Worm (Caenorhabditis elegans): ENCODE results near the gene nhr-231.

Gene nhr-231

ce11 chrV:18842468-18842867 lies 51.7 kb downstream of the nhr-231 start:
- TF ChIP-seq nhr-11 (tag; optimal IDR thresholded peaks at IDR 0.05) (no peak), mab-9 (GFP tag; IDR thresholded peaks at IDR 0.05) (no peak), ceh-82 (tag; optimal IDR thresholded peaks at IDR 0.05) (no peak), snu-23 (GFP tag; optimal IDR thresholded peaks at IDR 0.05) (no peak), nhr-237 (tag; optimal IDR thresholded peaks at IDR 0.05) (no peak), jun-1 (tag; optimal IDR thresholded peaks at IDR 0.05) (no peak), efl-1 (optimal IDR thresholded peaks at IDR 0.05) (no peak), efl-1 (GFP tag; optimal IDR thresholded peaks at IDR 0.05 in 1 of 2) (peak in 1 of 2 experiments; percentile 63)
